Worm (Caenorhabditis elegans): ENCODE results near the gene clec-208.

Gene clec-208

DNA sequence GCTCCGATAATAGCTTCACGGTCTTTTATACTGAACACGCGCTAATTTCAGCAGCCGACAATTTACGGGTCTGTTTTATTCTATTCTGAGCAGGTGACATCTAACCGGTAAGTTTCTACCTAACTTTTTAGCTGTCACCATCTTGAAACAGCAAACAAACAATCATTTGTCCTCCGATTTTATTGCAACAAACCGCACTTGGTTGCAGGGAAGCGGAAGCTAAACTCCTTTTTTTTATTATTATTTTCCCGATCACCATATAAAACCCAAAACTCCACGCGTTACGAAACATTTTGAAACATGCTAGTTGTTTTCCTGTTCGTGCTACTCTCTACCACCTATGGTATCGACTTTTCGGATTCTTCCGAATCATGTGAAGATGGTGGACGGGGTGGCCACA, at the start of gene clec-208:
Gene clec-208 (plus strand): TSS at position 301 of the 400 bp plus-strand sequence.
- TF ChIP-seq ceh-82 (tag; optimal IDR thresholded peaks at IDR 0.05): no peak
- TF ChIP-seq unc-55 (GFP tag; optimal IDR thresholded peaks at IDR 0.05): no peak
- no peak for TF ChIP-seq aly-2 (tag; optimal IDR thresholded peaks at IDR 0.05)
- no peak for TF ChIP-seq nhr-129 (tag; optimal IDR thresholded peaks at IDR 0.05)
- TF ChIP-seq ztf-1 (GFP tag; conservative IDR thresholded peaks at IDR 0.05): no peak
- TF ChIP-seq gmeb-1 (tag; optimal IDR thresholded peaks at IDR 0.05): no peak
- no peak for TF ChIP-seq nhr-11 (tag; optimal IDR thresholded peaks at IDR 0.05)
- TF ChIP-seq mdl-1 (tag; optimal IDR thresholded peaks at IDR 0.05): no peak
- TF ChIP-seq unc-62 (GFP tag; optimal IDR thresholded peaks at IDR 0.05): no peak
- no peak for TF ChIP-seq nhr-10 (tag; optimal IDR thresholded peaks at IDR 0.05)
- no peak for TF ChIP-seq Y55F3AM.14 (GFP tag; optimal IDR thresholded peaks at IDR 0.05)
- no peak for TF ChIP-seq mab-5 (tag; optimal IDR thresholded peaks at IDR 0.05)
- TF ChIP-seq fos-1 (tag; optimal IDR thresholded peaks at IDR 0.05): no peak
- no peak for TF ChIP-seq nhr-237 (tag; optimal IDR thresholded peaks at IDR 0.05)
- no peak for TF ChIP-seq sma-9 (GFP tag; optimal IDR thresholded peaks at IDR 0.05)
- no peak for TF ChIP-seq sma-9 (tag; optimal IDR thresholded peaks at IDR 0.05)
- no peak for TF ChIP-seq elt-1 (tag; optimal IDR thresholded peaks at IDR 0.05)
- TF ChIP-seq nhr-6 (tag; optimal IDR thresholded peaks at IDR 0.05): no peak
- TF ChIP-seq skn-1 (tag; optimal IDR thresholded peaks at IDR 0.05): no peak
- TF ChIP-seq nhr-77 (tag; optimal IDR thresholded peaks at IDR 0.05): no peak
- TF ChIP-seq ZK546.5 (tag; optimal IDR thresholded peaks at IDR 0.05): no peak

DNA sequence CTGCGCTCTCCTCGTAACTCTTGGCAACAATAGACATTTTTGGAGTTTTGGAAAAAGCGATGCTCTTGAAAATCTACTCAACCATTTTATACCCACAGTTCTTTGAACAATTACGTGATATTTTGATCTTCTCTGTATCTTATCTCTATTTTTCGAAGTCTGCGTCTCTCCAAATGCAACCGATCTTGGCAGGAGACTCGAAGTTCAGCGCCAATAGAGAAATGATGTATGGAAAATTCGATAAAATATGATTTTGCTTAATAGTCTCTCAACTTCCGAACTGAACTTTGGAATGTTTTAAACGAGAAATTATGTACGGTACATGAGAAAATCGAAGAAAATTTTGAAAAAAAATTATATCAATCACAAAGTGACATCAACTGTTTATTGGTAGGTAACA, 47.6 kb upstream of the clec-208 start, which contains the start of gene comt-4:
Gene comt-4 (minus strand): TSS at position 50 of the 400 bp plus-strand sequence.
- TF ChIP-seq C34F6.9 (tag; optimal IDR thresholded peaks at IDR 0.05): no peak
- peak; percentile 71 for TF ChIP-seq sma-9 (GFP tag; optimal IDR thresholded peaks at IDR 0.05)
- no peak for TF ChIP-seq sma-9 (tag; optimal IDR thresholded peaks at IDR 0.05)
- TF ChIP-seq fos-1 (tag; optimal IDR thresholded peaks at IDR 0.05): peak; percentile 4
- TF ChIP-seq nhr-21 (tag; optimal IDR thresholded peaks at IDR 0.05): no peak

ce11 chrV:2050790-2051189, 47.0 kb upstream of the clec-208 start:
- TF ChIP-seq nhr-23 (tag; optimal IDR thresholded peaks at IDR 0.05) (no peak), lin-13 (GFP tag; optimal IDR thresholded peaks at IDR 0.05) (no peak), nhr-21 (tag; optimal IDR thresholded peaks at IDR 0.05) (no peak), Y55F3AM.14 (GFP tag; optimal IDR thresholded peaks at IDR 0.05) (no peak), sma-3 (GFP tag; optimal IDR thresholded peaks at IDR 0.05) (no peak), sem-4 (tag; optimal IDR thresholded peaks at IDR 0.05) (no peak), ama-1 (optimal IDR thresholded peaks at IDR 0.05) (no peak), peb-1 (tag; optimal IDR thresholded peaks at IDR 0.05) (no peak), ceh-82 (tag; optimal IDR thresholded peaks at IDR 0.05) (no peak), C34F6.9 (tag; optimal IDR thresholded peaks at IDR 0.05) (no peak), ztf-11 (tag; optimal IDR thresholded peaks at IDR 0.05) (no peak), fos-1 (tag; optimal IDR thresholded peaks at IDR 0.05) (no peak), snpc-4 (tag; optimal IDR thresholded peaks at IDR 0.05) (no peak), crh-2 (tag; optimal IDR thresholded peaks at IDR 0.05) (no peak), gmeb-1 (tag; optimal IDR thresholded peaks at IDR 0.05) (no peak)

DNA sequence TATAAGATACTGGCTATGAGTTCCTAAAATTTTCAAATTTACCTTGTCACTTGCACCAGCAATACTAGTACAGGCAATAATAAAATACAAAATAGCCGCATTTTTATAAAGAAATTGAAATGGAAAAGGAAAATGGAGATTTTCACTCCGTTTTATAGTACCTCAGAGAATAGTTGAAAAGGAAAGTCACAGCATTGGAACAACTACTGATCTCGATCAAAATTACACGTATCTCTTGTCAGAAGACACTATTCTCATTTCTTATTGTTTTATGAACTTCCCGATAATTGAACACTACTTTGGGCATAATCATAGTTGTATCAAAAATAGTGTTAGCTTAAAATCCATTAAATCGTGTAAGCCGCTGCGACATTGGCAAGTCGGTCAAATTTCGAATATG, 46.2 kb upstream of the clec-208 start, which contains the start of gene Y40B10A.11:
Gene Y40B10A.11 (minus strand): TSS at position 101 of the 400 bp plus-strand sequence.
- TF ChIP-seq elt-1 (tag; optimal IDR thresholded peaks at IDR 0.05) (no peak), ama-1 (optimal IDR thresholded peaks at IDR 0.05) (no peak), nhr-25 (tag; optimal IDR thresholded peaks at IDR 0.05) (no peak), nhr-23 (tag; optimal IDR thresholded peaks at IDR 0.05) (no peak), ztf-4 (tag; optimal IDR thresholded peaks at IDR 0.05) (no peak), ZK546.5 (tag; optimal IDR thresholded peaks at IDR 0.05) (no peak), ceh-82 (tag; optimal IDR thresholded peaks at IDR 0.05) (no peak), egl-27 (tag; optimal IDR thresholded peaks at IDR 0.05) (no peak), sma-3 (GFP tag; optimal IDR thresholded peaks at IDR 0.05) (no peak), mdl-1 (tag; optimal IDR thresholded peaks at IDR 0.05) (no peak), nhr-10 (tag; optimal IDR thresholded peaks at IDR 0.05) (no peak), nhr-6 (tag; optimal IDR thresholded peaks at IDR 0.05) (no peak), nhr-129 (tag; optimal IDR thresholded peaks at IDR 0.05) (no peak), lin-39 (tag; optimal IDR thresholded peaks at IDR 0.05) (no peak), alr-1 (tag; optimal IDR thresholded peaks at IDR 0.05) (no peak), zag-1 (tag; optimal IDR thresholded peaks at IDR 0.05) (no peak)

Measured in whole organism, L2 larva.